Fruit fly (Drosophila melanogaster) whole organism, embryonic: Measurements from ENCODE around the gene CG4020.

ENCODE experiments used
- Bgb ChIP-seq: fragments of 200-800 bp; sonication (Bioruptor generic); IDR thresholded peaks from 2 replicates; pipeline ENCODE4 v1.3.6; 2022; ENCODE audit warnings: missing biosample characterization, missing genetic modification characterization; ENCODE audit not compliant: partially characterized antibody
- Blimp-1 ChIP-seq: fragments of 200-800 bp; sonication (Bioruptor generic); optimal IDR thresholded peaks from 3 replicates; lab custom pipeline; 2018; ENCODE audit warnings: missing biosample characterization, missing genetic modification characterization, mild to moderate bottlenecking, moderate library complexity, missing genetic modification reagents
- CG10462 ChIP-seq: fragments of 200-800 bp; sonication (Bioruptor generic); optimal IDR thresholded peaks from 2 replicates; lab custom pipeline; 2016; ENCODE audit warnings: missing biosample characterization, missing genetic modification characterization
- CG10959 ChIP-seq: fragments of 200-800 bp; sonication (Bioruptor generic); IDR thresholded peaks from 2 replicates; pipeline ENCODE4 v1.3.6; 2022; ENCODE audit warnings: missing biosample characterization, missing genetic modification characterization
- CG11560 ChIP-seq: fragments of 200-800 bp; sonication (Bioruptor generic); IDR thresholded peaks from 3 replicates; pipeline ENCODE4 v1.3.6; 2022; ENCODE audit warnings: missing biosample characterization, missing genetic modification characterization
- CG13123 ChIP-seq: fragments of 200-800 bp; sonication (Bioruptor generic); optimal IDR thresholded peaks from 2 replicates; lab custom pipeline; 2016; ENCODE audit warnings: missing biosample characterization, missing genetic modification characterization
- CG13894 ChIP-seq: fragments of 200-800 bp; sonication (Bioruptor generic); optimal IDR thresholded peaks from 3 replicates; lab custom pipeline; 2018; ENCODE audit warnings: missing biosample characterization, mild to moderate bottlenecking, missing genetic modification characterization, moderate library complexity
- CG15696 ChIP-seq: fragments of 200-800 bp; sonication (Bioruptor generic); optimal IDR thresholded peaks from 2 replicates; lab custom pipeline; 2019; ENCODE audit warnings: missing biosample characterization, mild to moderate bottlenecking, missing genetic modification characterization, moderate library complexity
- CG1647 ChIP-seq: fragments of 200-800 bp; sonication (Bioruptor generic); optimal IDR thresholded peaks from 3 replicates; lab custom pipeline; 2016; ENCODE audit warnings: missing biosample characterization, missing genetic modification characterization
- CG17328 ChIP-seq: fragments of 200-800 bp; sonication (Bioruptor generic); IDR thresholded peaks from 2 replicates; pipeline ENCODE4 v1.3.6; 2022; ENCODE audit warnings: missing biosample characterization, missing genetic modification characterization
- CG17361 ChIP-seq: fragments of 200-800 bp; sonication (Bioruptor generic); IDR thresholded peaks from 3 replicates; pipeline ENCODE4 v1.3.6; 2022; ENCODE audit warnings: missing biosample characterization, missing genetic modification characterization
- CG17829 ChIP-seq: fragments of 200-800 bp; optimal IDR thresholded peaks from 2 replicates; lab custom pipeline; 2019; ENCODE audit warnings: missing biosample characterization, mild to moderate bottlenecking, missing genetic modification characterization, moderate library complexity
- CG18619 ChIP-seq: fragments of 200-800 bp; sonication (Bioruptor generic); optimal IDR thresholded peaks from 3 replicates; lab custom pipeline; 2017; ENCODE audit warnings: missing biosample characterization, mild to moderate bottlenecking, missing genetic modification characterization
- CG30403 ChIP-seq: fragments of 200-800 bp; sonication (Bioruptor generic); optimal IDR thresholded peaks from 3 replicates; lab custom pipeline; 2016; ENCODE audit warnings: missing biosample characterization, missing genetic modification characterization
- CG3163 ChIP-seq: fragments of 200-800 bp; sonication (Bioruptor generic); optimal IDR thresholded peaks from 3 replicates; lab custom pipeline; 2016; ENCODE audit warnings: missing biosample characterization, missing genetic modification characterization
- CG34422 ChIP-seq: fragments of 200-800 bp; sonication (Bioruptor generic); IDR thresholded peaks from 3 replicates; pipeline ENCODE4 v1.3.6; 2022; ENCODE audit warnings: missing biosample characterization, missing genetic modification characterization
- CG5245 ChIP-seq: fragments of 200-800 bp; sonication (Bioruptor generic); optimal IDR thresholded peaks from 3 replicates; lab custom pipeline; 2016; ENCODE audit warnings: missing biosample characterization, missing genetic modification characterization
- CG6854 ChIP-seq: fragments of 200-800 bp; sonication (Bioruptor generic); optimal IDR thresholded peaks from 3 replicates; lab custom pipeline; 2017; ENCODE audit warnings: missing biosample characterization, mild to moderate bottlenecking, missing genetic modification characterization
- CG9797 ChIP-seq: fragments of 200-800 bp; sonication (Bioruptor generic); optimal IDR thresholded peaks from 3 replicates; lab custom pipeline; 2018; ENCODE audit warnings: missing biosample characterization, mild to moderate bottlenecking, missing genetic modification characterization
- CoRest ChIP-seq: fragments of 200-800 bp; sonication (Bioruptor generic); optimal IDR thresholded peaks from 3 replicates; lab custom pipeline; 2018; ENCODE audit warnings: missing biosample characterization, mild to moderate bottlenecking, missing genetic modification characterization, moderate library complexity
- D ChIP-seq, 2 experiments: fragments of 200-800 bp in 1 of 2; fragments of >200 bp in 1 of 2; sonication (Bioruptor generic) in 1 of 2; optimal IDR thresholded peaks; 2 replicates in 1 of 2; 3 replicates in 1 of 2; lab custom pipeline; 2017; ENCODE audit warnings: mild to moderate bottlenecking in 1 of 2, missing biosample characterization in 1 of 2, missing genetic modification characterization in 1 of 2, missing genetic modification reagents in 1 of 2
- E2f1 ChIP-seq: fragments of 200-800 bp; sonication (Bioruptor generic); IDR thresholded peaks from 2 replicates; pipeline ENCODE4 v1.3.6; 2022; ENCODE audit warnings: missing biosample characterization, missing genetic modification characterization
- E2f2 ChIP-seq: fragments of 200-800 bp; sonication (Bioruptor generic); IDR thresholded peaks from 2 replicates; pipeline ENCODE4 v1.3.6; 2022; ENCODE audit warnings: missing biosample characterization, missing genetic modification characterization
- Ets65A ChIP-seq: fragments of 200-800 bp; sonication (Bioruptor generic); peaks from one replicate; lab custom pipeline; 2016; ENCODE audit warnings: missing biosample characterization, missing genetic modification characterization
- HLH3B ChIP-seq: fragments of 200-800 bp; sonication (Bioruptor generic); IDR thresholded peaks from 2 replicates; pipeline ENCODE4 v1.3.6; 2022; ENCODE audit warnings: missing biosample characterization, missing genetic modification characterization
- Hr51 ChIP-seq, 2 experiments: fragments of 200-800 bp; sonication (Bioruptor generic); optimal IDR thresholded peaks; 2 replicates in 1 of 2; 3 replicates in 1 of 2; lab custom pipeline; 2016 to 2018; ENCODE audit warnings: missing biosample characterization in 2 of 2, missing genetic modification characterization in 2 of 2, mild to moderate bottlenecking in 1 of 2, moderate library complexity in 1 of 2
- Hsf ChIP-seq: fragments of 200-800 bp; sonication (Bioruptor generic); optimal IDR thresholded peaks from 3 replicates; lab custom pipeline; 2016; ENCODE audit warnings: missing biosample characterization, missing genetic modification characterization
- Lim3 ChIP-seq: fragments of 200-800 bp; sonication (Bioruptor generic); IDR thresholded peaks from 2 replicates; pipeline ENCODE4 v1.3.6; 2022; ENCODE audit warnings: missing biosample characterization, missing genetic modification characterization
- Mad ChIP-seq: fragments of 200-800 bp; sonication (Bioruptor generic); optimal IDR thresholded peaks from 2 replicates; lab custom pipeline; 2016; ENCODE audit warnings: missing biosample characterization, missing genetic modification characterization
- NC2β ChIP-seq: fragments of 200-800 bp; sonication (Bioruptor generic); optimal IDR thresholded peaks from 2 replicates; lab custom pipeline; 2016; ENCODE audit warnings: missing biosample characterization, missing genetic modification characterization
- Rfx ChIP-seq: fragments of 200-800 bp; sonication (Bioruptor generic); IDR thresholded peaks from 2 replicates; pipeline ENCODE4 v1.3.6; 2022; ENCODE audit warnings: missing biosample characterization, missing genetic modification characterization
- Side ChIP-seq: fragments of 200-800 bp; sonication (Bioruptor generic); optimal IDR thresholded peaks from 2 replicates; lab custom pipeline; 2016; ENCODE audit warnings: missing biosample characterization, missing genetic modification characterization
- ap ChIP-seq: fragments of 200-800 bp; sonication (Bioruptor generic); IDR thresholded peaks from 2 replicates; pipeline ENCODE4 v1.3.6; 2022; ENCODE audit warnings: missing biosample characterization, missing genetic modification characterization
- croc ChIP-seq: fragments of 200-800 bp; sonication (Bioruptor generic); conservative IDR thresholded peaks from 3 replicates; pipeline ENCODE4 v1.3.6; 2022; ENCODE audit warnings: missing biosample characterization, missing genetic modification characterization
- da ChIP-seq: fragments of 200-800 bp; sonication (Bioruptor generic); optimal IDR thresholded peaks from 2 replicates; lab custom pipeline; 2016; ENCODE audit warnings: missing biosample characterization, missing genetic modification characterization
- eyg ChIP-seq: fragments of 200-800 bp; sonication (Bioruptor generic); optimal IDR thresholded peaks from 3 replicates; lab custom pipeline; 2016; ENCODE audit warnings: missing biosample characterization, missing genetic modification characterization
- fu2 ChIP-seq: fragments of 200-800 bp; sonication (Bioruptor generic); optimal IDR thresholded peaks from 2 replicates; lab custom pipeline; 2016; ENCODE audit warnings: missing biosample characterization, missing genetic modification characterization
- gem ChIP-seq: fragments of 200-800 bp; sonication (Bioruptor generic); optimal IDR thresholded peaks from 2 replicates; lab custom pipeline; 2019; ENCODE audit warnings: missing biosample characterization, mild to moderate bottlenecking, missing genetic modification characterization, moderate library complexity
- hb ChIP-seq: fragments of 200-800 bp; sonication (Bioruptor generic); IDR thresholded peaks from 3 replicates; pipeline ENCODE4 v1.3.6; 2022; ENCODE audit warnings: missing biosample characterization, missing genetic modification characterization; ENCODE audit not compliant: partially characterized antibody
- hkb ChIP-seq, 2 experiments: fragments of 200-800 bp in 1 of 2; fragments of >200 bp in 1 of 2; sonication (Bioruptor generic) in 1 of 2; IDR thresholded peaks in 1 of 2; optimal IDR thresholded peaks in 1 of 2; 2 replicates each; pipeline versions ENCODE4 v1.3.6 to Lab custom; 2017 to 2022; ENCODE audit warnings: missing biosample characterization in 1 of 2, missing genetic modification characterization in 1 of 2
- luna ChIP-seq: fragments of 200-800 bp; sonication (Bioruptor generic); optimal IDR thresholded peaks from 2 replicates; lab custom pipeline; 2016; ENCODE audit warnings: missing biosample characterization, missing genetic modification characterization
- otp ChIP-seq: fragments of 200-800 bp; sonication (Bioruptor generic); IDR thresholded peaks from 3 replicates; pipeline ENCODE4, ENCODE4 v1.3.6; 2022; ENCODE audit warnings: missing biosample characterization, missing genetic modification characterization
- p53 ChIP-seq: fragments of 200-800 bp; sonication (Bioruptor generic); optimal IDR thresholded peaks from 2 replicates; lab custom pipeline; 2016; ENCODE audit warnings: missing biosample characterization, missing genetic modification characterization
- pnt ChIP-seq: fragments of 200-800 bp; sonication (Bioruptor generic); optimal IDR thresholded peaks from 3 replicates; lab custom pipeline; 2016; ENCODE audit warnings: missing biosample characterization, missing genetic modification characterization
- pzg ChIP-seq: fragments of 200-800 bp; sonication (Bioruptor generic); optimal IDR thresholded peaks from 3 replicates; lab custom pipeline; 2018; ENCODE audit warnings: missing biosample characterization, mild to moderate bottlenecking, missing genetic modification characterization, moderate library complexity
- slou ChIP-seq: fragments of 200-800 bp; sonication (Bioruptor generic); optimal IDR thresholded peaks from 3 replicates; lab custom pipeline; 2016; ENCODE audit warnings: missing biosample characterization, missing genetic modification characterization
- sna ChIP-seq: fragments of 200-800 bp; sonication (Bioruptor generic); IDR thresholded peaks from 2 replicates; pipeline ENCODE4 v1.3.6; 2022; ENCODE audit warnings: missing biosample characterization, missing genetic modification characterization; ENCODE audit not compliant: partially characterized antibody
- sqz ChIP-seq: fragments of 200-800 bp; sonication (Bioruptor generic); optimal IDR thresholded peaks from 3 replicates; lab custom pipeline; 2018; ENCODE audit warnings: missing biosample characterization, mild to moderate bottlenecking, missing genetic modification characterization
- tx ChIP-seq: fragments of 200-800 bp; sonication (Bioruptor generic); optimal IDR thresholded peaks from 2 replicates; lab custom pipeline; 2016; ENCODE audit warnings: missing biosample characterization, missing genetic modification characterization
- unpg ChIP-seq: fragments of 200-800 bp; sonication (Bioruptor generic); optimal IDR thresholded peaks from 3 replicates; lab custom pipeline; 2018; ENCODE audit warnings: missing biosample characterization, mild to moderate bottlenecking, missing genetic modification characterization, moderate library complexity

Gene CG4020

dm6 chrX:5883394-5883793 lies 22.2 kb upstream of the CG4020 start (continued):
- peak; percentile 59 for TF ChIP-seq CoRest
- peak; percentile 51 for TF ChIP-seq Hsf (GFP tag; lab: Kevin White, UChicago)
- TF ChIP-seq tx (GFP tag; lab: Kevin White, UChicago): no peak
- no peak for TF ChIP-seq CG9797 (GFP tag; lab: Kevin White, UChicago)
- peak; percentile 87 for TF ChIP-seq E2f2 (GFP tag; lab: Robert Waterston, UW)
- TF ChIP-seq gem (tag; lab: Kevin White, UChicago): peak; percentile 30
- TF ChIP-seq Blimp-1: no peak
- TF ChIP-seq da: peak; percentile 17
- TF ChIP-seq CG34422 (GFP tag; lab: Robert Waterston, UW): 0 out of 3 replicates have a peak, but pooled peaks have one; percentile 18
- TF ChIP-seq hb: no peak
- TF ChIP-seq slou (GFP tag; lab: Kevin White, UChicago): peak; percentile 19
- TF ChIP-seq sna (GFP tag; lab: Robert Waterston, UW): no peak
- TF ChIP-seq eyg: no peak
- peak; percentile 24 for TF ChIP-seq unpg
- TF ChIP-seq CG11560 (tag; lab: Robert Waterston, UW): no peak
- peak; percentile 10 to 15 for TF ChIP-seq Hr51 (GFP tag; optimal IDR thresholded peaks at IDR 0.05; lab: Kevin White, UChicago)
- TF ChIP-seq HLH3B (GFP tag; lab: Robert Waterston, UW): no peak; the same call in 1 of the 2 replicates
- peak; percentile 53 for TF ChIP-seq pzg
- peak; percentile 12 for TF ChIP-seq Side
- peak; percentile 10 for TF ChIP-seq CG5245 (GFP tag; lab: Kevin White, UChicago)
- TF ChIP-seq fu2 (GFP tag; lab: Kevin White, UChicago): no peak
- TF ChIP-seq CG17328 (GFP tag; lab: Robert Waterston, UW): peak; percentile 26; the same call in 1 of the 2 replicates
- peak; percentile 17 for TF ChIP-seq p53 (GFP tag; lab: Kevin White, UChicago)
- TF ChIP-seq sqz: no peak
- TF ChIP-seq CG6854 (GFP tag; lab: Kevin White, UChicago): no peak
- TF ChIP-seq E2f1 (GFP tag; lab: Robert Waterston, UW): peak; percentile 37; the same call in 1 of the 2 replicates
- peak; percentile 81 for TF ChIP-seq Rfx (GFP tag; lab: Robert Waterston, UW)
- TF ChIP-seq CG15696 (tag; lab: Kevin White, UChicago): peak; percentile 42
- TF ChIP-seq luna (GFP tag; lab: Kevin White, UChicago): no peak
- TF ChIP-seq CG17361 (GFP tag; lab: Robert Waterston, UW): peak; percentile 36; the same call in 1 of the 3 replicates
- TF ChIP-seq ap (GFP tag; lab: Robert Waterston, UW): no peak
- peak; percentile 45; the same call in 1 of the 2 replicates for TF ChIP-seq Bgb
- no peak for TF ChIP-seq D (optimal IDR thresholded peaks at IDR 0.05; lab: Kevin White, UChicago)
- no peak for TF ChIP-seq D (GFP tag; optimal IDR thresholded peaks at IDR 0.05; lab: Kevin White, UChicago)
- TF ChIP-seq CG10462 (GFP tag; lab: Kevin White, UChicago): no peak
- peak; percentile 41 for TF ChIP-seq CG30403
- no peak for TF ChIP-seq hkb (optimal IDR thresholded peaks at IDR 0.05; lab: Kevin White, UChicago)
- TF ChIP-seq hkb (GFP tag; IDR thresholded peaks at IDR 0.05; lab: Robert Waterston, UW): 0 out of 2 replicates have a peak, but pooled peaks have one; percentile 26
- no peak for TF ChIP-seq CG10959 (GFP tag; lab: Robert Waterston, UW)
- peak; percentile 25 for TF ChIP-seq CG13123 (GFP tag; lab: Kevin White, UChicago)
- peak; percentile 94 for TF ChIP-seq Ets65A (GFP tag; lab: Kevin White, UChicago)
- TF ChIP-seq CG17829 (tag; lab: Kevin White, UChicago): peak; percentile 60
- TF ChIP-seq Mad (GFP tag; lab: Kevin White, UChicago): peak; percentile 21
- no peak for TF ChIP-seq Lim3 (GFP tag; lab: Robert Waterston, UW)
- TF ChIP-seq CG18619: peak; percentile 21
- peak; percentile 33 for TF ChIP-seq NC2β
- TF ChIP-seq pnt (GFP tag; lab: Kevin White, UChicago): peak; percentile 45
- TF ChIP-seq croc: peak; percentile 25; the same call in 1 of the 3 replicates
- TF ChIP-seq CG1647 (GFP tag; lab: Kevin White, UChicago): no peak
- peak; percentile 15 for TF ChIP-seq CG3163 (GFP tag; lab: Kevin White, UChicago)
- TF ChIP-seq otp: 0 out of 3 replicates have a peak, but pooled peaks have one; percentile 32
- TF ChIP-seq CG13894 (tag; lab: Kevin White, UChicago): peak; percentile 67
